Worm (Caenorhabditis elegans) whole organism, L4/young adult: ENCODE measurements around the gene C56A3.8.

Experiments used
- W03F9.2 ChIP-seq: fragments of 150-350 bp; optimal IDR thresholded peaks from 2 replicates; lab custom pipeline; 2014; ENCODE audit warnings: missing biosample characterization, missing genetic modification characterization
- dao-5 ChIP-seq: sonication (generic microtip); optimal IDR thresholded peaks from 2 replicates; lab custom pipeline; 2016; ENCODE audit warnings: missing genotype, missing genetic modification characterization, moderate library complexity, missing compliant biosample characterization
- him-1 ChIP-seq: sonication (generic microtip); optimal IDR thresholded peaks from 2 replicates; lab custom pipeline; 2016; ENCODE audit warnings: missing genotype, missing genetic modification reagents, missing genetic modification characterization, missing compliant biosample characterization

DNA sequence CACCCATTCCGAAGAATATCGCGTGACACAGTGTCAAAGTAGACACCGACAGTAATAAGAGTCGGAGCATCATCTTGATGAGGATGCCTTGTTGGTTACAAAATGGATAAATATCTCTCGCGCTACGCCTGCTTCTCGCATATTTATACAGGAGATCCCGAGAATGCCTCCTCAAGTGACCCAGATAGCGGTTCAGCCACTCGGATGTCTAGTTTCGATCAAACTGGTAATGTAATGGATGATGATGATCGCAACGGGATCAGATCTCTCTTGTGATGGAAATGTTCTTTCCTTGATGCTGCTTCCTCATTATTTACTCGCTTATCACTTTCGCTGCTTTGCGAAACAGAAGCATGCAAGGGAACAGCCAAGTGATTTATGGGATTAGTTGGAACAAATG, 3.8 kb downstream of the C56A3.8 start, which contains the start of gene grl-17:
- TF ChIP-seq him-1 (tag; lab: Kevin White, UChicago) (no peak), W03F9.2 (tag; lab: Kevin White, UChicago) (no peak), dao-5 (tag; lab: Kevin White, UChicago) (no peak)
